Worm (Caenorhabditis elegans) whole organism, L4 larva: ENCODE measurements around the gene scav-2.
A peak's percentile ranks its signal among the peaks of the same experiment; 100 is the strongest.

Source experiments
- F44E2.7 ChIP-seq: fragments of 200-800 bp; sonication (Bioruptor generic); IDR thresholded peaks from 2 replicates; pipeline ENCODE4 v2.1.2; 2022; ENCODE audit warnings: missing genetic modification characterization, missing compliant biosample characterization
- T26A8.4 ChIP-seq: fragments of 200-800 bp; sonication (Bioruptor generic); IDR thresholded peaks from 2 replicates; pipeline ENCODE4 v1.3.6; 2022; ENCODE audit warnings: missing genetic modification characterization, missing compliant biosample characterization
- Y105C5A.15 ChIP-seq: fragments of 200-800 bp; sonication (Bioruptor generic); IDR thresholded peaks from 2 replicates; pipeline ENCODE4 v1.3.6; 2022; ENCODE audit warnings: missing genetic modification characterization, missing compliant biosample characterization
- Y48G9A.11 ChIP-seq: fragments of 200-800 bp; sonication (Bioruptor generic); IDR thresholded peaks from 2 replicates; pipeline ENCODE4 v1.3.6; 2022; ENCODE audit warnings: missing genetic modification reagents, missing genetic modification characterization, missing compliant biosample characterization
- aha-1 ChIP-seq: fragments of 150-350 bp; peaks from one replicate; lab custom pipeline; 2014; ENCODE audit warnings: missing biosample characterization, missing genetic modification characterization
- arid-1 ChIP-seq: fragments of 200-800 bp; sonication (Bioruptor generic); conservative IDR thresholded peaks from 2 replicates; pipeline ENCODE4 v1.3.6; 2022; ENCODE audit warnings: missing genetic modification reagents, missing genetic modification characterization, missing compliant biosample characterization
- ceh-44 ChIP-seq: fragments of 200-800 bp; sonication (Bioruptor generic); IDR thresholded peaks from 2 replicates; pipeline ENCODE4 v1.3.6; 2022; ENCODE audit warnings: missing genetic modification reagents, missing genetic modification characterization, missing compliant biosample characterization
- ceh-82 ChIP-seq: sonication (generic microtip); optimal IDR thresholded peaks from 2 replicates; lab custom pipeline; 2017; ENCODE audit warnings: missing biosample characterization, missing genetic modification characterization
- cey-2 ChIP-seq: sonication (generic microtip); optimal IDR thresholded peaks from 3 replicates; lab custom pipeline; 2017; ENCODE audit warnings: missing genetic modification characterization, mild to moderate bottlenecking, missing compliant biosample characterization, antibody characterized with exemption, borderline replicate concordance; ENCODE audit not compliant: insufficient read depth
- daf-12 ChIP-seq: fragments of 150-350 bp; optimal IDR thresholded peaks from 2 replicates; lab custom pipeline; 2014; ENCODE audit warnings: missing biosample characterization, missing genetic modification reagents, missing genetic modification characterization
- daf-16 ChIP-seq, 3 experiments: sonication (generic microtip); optimal IDR thresholded peaks; 2 replicates each; lab custom pipeline; 2016 to 2017; ENCODE audit warnings: missing genetic modification characterization in 3 of 3, missing genetic modification reagents in 3 of 3, mild to moderate bottlenecking in 2 of 3, missing compliant biosample characterization in 2 of 3, missing biosample characterization in 1 of 3, moderate library complexity in 1 of 3
- daf-19 ChIP-seq: fragments of 200-800 bp; sonication (Bioruptor generic); conservative IDR thresholded peaks from 2 replicates; pipeline ENCODE4 v1.3.6; 2022; ENCODE audit warnings: missing genetic modification characterization, missing compliant biosample characterization
- dmd-6 ChIP-seq: fragments of 200-800 bp; sonication (Bioruptor generic); IDR thresholded peaks from 2 replicates; pipeline ENCODE4 v1.3.6; 2022; ENCODE audit warnings: missing genetic modification reagents, missing genetic modification characterization, missing compliant biosample characterization
- dmd-9 ChIP-seq: fragments of 200-800 bp; sonication (Bioruptor generic); IDR thresholded peaks from 2 replicates; pipeline ENCODE4 v1.3.6; 2022; ENCODE audit warnings: missing genetic modification reagents, missing genetic modification characterization, missing compliant biosample characterization
- dve-1 ChIP-seq: sonication (generic microtip); optimal IDR thresholded peaks from 2 replicates; lab custom pipeline; 2017; ENCODE audit warnings: antibody characterized with exemption, mild to moderate bottlenecking, missing genetic modification characterization, missing compliant biosample characterization; ENCODE audit not compliant: insufficient read depth
- fkh-10 ChIP-seq: fragments of 150-350 bp; optimal IDR thresholded peaks from 2 replicates; lab custom pipeline; 2014; ENCODE audit warnings: missing biosample characterization, missing genetic modification reagents, missing genetic modification characterization
- gei-8 ChIP-seq: fragments of 200-800 bp; sonication (Bioruptor generic); optimal IDR thresholded peaks from 2 replicates; lab custom pipeline; 2018; ENCODE audit warnings: mild to moderate bottlenecking, missing genetic modification characterization, missing compliant biosample characterization
- hif-1 ChIP-seq, 2 experiments: sonication (generic microtip); optimal IDR thresholded peaks; 2 replicates each; lab custom pipeline; 2016 to 2017; ENCODE audit warnings: missing compliant biosample characterization in 2 of 2, missing genetic modification characterization in 2 of 2, missing genetic modification reagents in 2 of 2, missing genotype in 2 of 2, mild to moderate bottlenecking in 1 of 2
- hlh-11 ChIP-seq: fragments of 200-800 bp; sonication (Bioruptor generic); optimal IDR thresholded peaks from 2 replicates; lab custom pipeline; 2018; ENCODE audit warnings: mild to moderate bottlenecking, missing genetic modification characterization, missing compliant biosample characterization
- hlh-30 ChIP-seq: sonication (generic microtip); optimal IDR thresholded peaks from 2 replicates; lab custom pipeline; 2017; ENCODE audit warnings: antibody characterized with exemption, mild to moderate bottlenecking, missing genetic modification characterization, missing compliant biosample characterization; ENCODE audit not compliant: insufficient read depth
- lin-15B ChIP-seq: fragments of 150-350 bp; sonication (generic microtip); optimal IDR thresholded peaks from 3 replicates; lab custom pipeline; 2014; ENCODE audit warnings: missing biosample characterization, missing genetic modification characterization
- lin-38 ChIP-seq: fragments of 200-800 bp; sonication (Bioruptor generic); IDR thresholded peaks from 2 replicates; pipeline ENCODE4 v1.3.6; 2022; ENCODE audit warnings: missing genetic modification reagents, missing genetic modification characterization, missing compliant biosample characterization
- lsy-2 ChIP-seq, 2 experiments: fragments of 150-350 bp in 1 of 2; sonication (generic microtip) in 1 of 2; optimal IDR thresholded peaks; 2 replicates each; lab custom pipeline; 2014 to 2017; ENCODE audit warnings: missing biosample characterization in 2 of 2, missing genetic modification characterization in 2 of 2
- madf-9 ChIP-seq: fragments of 200-800 bp; sonication (Bioruptor generic); conservative IDR thresholded peaks from 2 replicates; pipeline ENCODE4 v1.3.6; 2022; ENCODE audit warnings: missing genetic modification reagents, missing genetic modification characterization, missing compliant biosample characterization
- mdt-29 ChIP-seq: fragments of 200-800 bp; sonication (Bioruptor generic); IDR thresholded peaks from 2 replicates; pipeline ENCODE4 v1.3.6; 2022; ENCODE audit warnings: missing genetic modification reagents, missing genetic modification characterization, missing compliant biosample characterization
- mep-1 ChIP-seq: fragments of 150-350 bp; sonication (generic microtip); optimal IDR thresholded peaks from 3 replicates; lab custom pipeline; 2014; ENCODE audit warnings: missing biosample characterization, missing genetic modification characterization
- mes-2 ChIP-seq: sonication (generic microtip); optimal IDR thresholded peaks from 2 replicates; lab custom pipeline; 2016; ENCODE audit warnings: missing genotype, mild to moderate bottlenecking, missing genetic modification characterization, missing compliant biosample characterization; ENCODE audit not compliant: poor library complexity, severe bottlenecking
- nhr-11 ChIP-seq: fragments of 150-350 bp; optimal IDR thresholded peaks from 2 replicates; lab custom pipeline; 2014; ENCODE audit warnings: missing biosample characterization, missing genetic modification characterization
- nhr-28 ChIP-seq: fragments of 150-350 bp; optimal IDR thresholded peaks from 2 replicates; lab custom pipeline; 2014; ENCODE audit warnings: missing biosample characterization, missing genetic modification characterization
- nhr-48 ChIP-seq: sonication (generic microtip); optimal IDR thresholded peaks from 2 replicates; lab custom pipeline; 2016; ENCODE audit warnings: mild to moderate bottlenecking, missing genetic modification characterization, missing compliant biosample characterization
- php-3 ChIP-seq: fragments of 200-800 bp; sonication (Bioruptor generic); IDR thresholded peaks from 2 replicates; pipeline ENCODE4 v1.3.6; 2022; ENCODE audit warnings: missing genetic modification reagents, missing genetic modification characterization, missing compliant biosample characterization
- pqm-1 ChIP-seq: sonication (generic microtip); optimal IDR thresholded peaks from 2 replicates; lab custom pipeline; 2017; ENCODE audit warnings: missing biosample characterization, missing genetic modification characterization
- rbr-2 ChIP-seq: sonication (generic microtip); optimal IDR thresholded peaks from 2 replicates; lab custom pipeline; 2016; ENCODE audit warnings: missing genotype, missing genetic modification characterization, missing compliant biosample characterization
- saeg-2 ChIP-seq: fragments of 200-800 bp; sonication (Bioruptor generic); IDR thresholded peaks from 2 replicates; pipeline ENCODE4 v1.3.6; 2022; ENCODE audit warnings: missing genetic modification reagents, missing genetic modification characterization, missing compliant biosample characterization
- sdz-12 ChIP-seq: fragments of 200-800 bp; sonication (Bioruptor generic); optimal IDR thresholded peaks from 2 replicates; lab custom pipeline; 2018; ENCODE audit warnings: mild to moderate bottlenecking, missing genetic modification characterization, missing compliant biosample characterization
- set-16 ChIP-seq: fragments of 200-800 bp; sonication (Bioruptor generic); IDR thresholded peaks from 2 replicates; pipeline ENCODE4 v1.3.6; 2022; ENCODE audit warnings: missing genetic modification reagents, missing genetic modification characterization, missing compliant biosample characterization
- snpc-1.2 ChIP-seq: fragments of 200-800 bp; sonication (Bioruptor generic); IDR thresholded peaks from 2 replicates; pipeline ENCODE4 v1.3.6; 2022; ENCODE audit warnings: missing genetic modification reagents, missing genetic modification characterization, missing compliant biosample characterization
- snpc-4 ChIP-seq: fragments of 150-350 bp; optimal IDR thresholded peaks from 2 replicates; lab custom pipeline; 2014; ENCODE audit warnings: missing biosample characterization, missing genetic modification characterization
- tra-1 ChIP-seq: fragments of 200-800 bp; sonication (Bioruptor generic); IDR thresholded peaks from 2 replicates; pipeline ENCODE4 v1.3.6; 2022; ENCODE audit warnings: missing genetic modification reagents, missing genetic modification characterization, missing compliant biosample characterization
- ztf-7 ChIP-seq: fragments of 150-350 bp; optimal IDR thresholded peaks from 2 replicates; lab custom pipeline; 2014; ENCODE audit warnings: missing biosample characterization, missing genetic modification characterization

scav-2 gene

DNA sequence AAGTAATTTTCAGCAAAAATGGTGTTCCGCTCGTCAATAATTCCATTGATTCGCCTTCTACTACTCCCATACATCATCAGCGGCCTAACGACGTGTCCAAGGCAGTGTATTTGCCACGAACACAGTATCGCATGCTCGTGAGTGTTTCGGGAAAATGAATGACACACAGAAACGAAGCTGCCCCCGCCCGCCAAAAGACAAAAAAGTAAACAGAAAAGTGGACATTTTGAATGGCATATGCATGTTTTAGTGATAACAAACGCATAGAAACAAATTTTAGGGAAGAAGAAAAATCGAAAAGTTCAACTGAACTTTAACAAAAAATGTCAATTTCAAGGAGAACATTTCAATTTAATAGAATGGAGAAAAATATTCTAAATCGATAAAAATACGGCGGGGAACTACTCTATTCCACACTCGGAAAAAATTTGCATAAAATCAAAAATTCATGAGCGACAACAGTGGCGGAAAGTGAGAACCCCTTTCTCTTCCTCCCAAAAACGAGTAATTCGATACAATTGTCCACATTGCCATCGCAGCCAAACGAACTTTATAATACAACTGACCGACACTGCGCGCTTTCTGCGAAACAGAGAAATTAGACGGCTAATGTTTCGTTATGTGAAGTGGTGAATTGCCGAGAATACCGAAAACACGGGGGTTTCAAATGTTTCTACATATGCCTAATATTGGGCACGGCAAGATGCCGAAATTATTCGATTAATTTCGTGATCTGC lies 26.5 kb downstream of the scav-2 start:
- TF ChIP-seq mdt-29 (GFP tag; lab: Robert Waterston, UW), result no peak
- no peak for TF ChIP-seq snpc-1.2 (GFP tag; lab: Robert Waterston, UW)
- no peak for TF ChIP-seq set-16 (GFP tag; lab: Robert Waterston, UW)
- no peak for TF ChIP-seq ceh-44
- no peak for TF ChIP-seq daf-16 (GFP tag; optimal IDR thresholded peaks at IDR 0.05; lab: Kevin White, UChicago)
- peak; percentile 87 for TF ChIP-seq daf-16 (tag; optimal IDR thresholded peaks at IDR 0.05; lab: Kevin White, UChicago)
- peak; percentile 92 for TF ChIP-seq aha-1 (tag; lab: Kevin White, UChicago)
- TF ChIP-seq hlh-11 (tag; lab: Kevin White, UChicago), result peak; percentile 48
- TF ChIP-seq snpc-4 (tag; lab: Kevin White, UChicago), result no peak
- TF ChIP-seq mep-1 (tag; lab: Kevin White, UChicago), result no peak
- TF ChIP-seq lsy-2 (tag; optimal IDR thresholded peaks at IDR 0.05; lab: Kevin White, UChicago), result no peak
- peak; percentile 36 for TF ChIP-seq nhr-28
- peak; percentile 39 for TF ChIP-seq pqm-1 (tag; lab: Kevin White, UChicago)
- TF ChIP-seq madf-9 (GFP tag; lab: Robert Waterston, UW), result no peak
- TF ChIP-seq lin-38, result peak; percentile 39
- TF ChIP-seq ceh-82 (tag; lab: Kevin White, UChicago), result no peak
- no peak for TF ChIP-seq F44E2.7
- no peak for TF ChIP-seq nhr-11 (tag; lab: Kevin White, UChicago)
- TF ChIP-seq arid-1 (GFP tag; lab: Robert Waterston, UW), result no peak
- TF ChIP-seq tra-1 (GFP tag; lab: Robert Waterston, UW), result 0 out of 2 replicates have a peak, but pooled peaks have one; percentile 50
- no peak for TF ChIP-seq cey-2 (tag; lab: Kevin White, UChicago)
- peak; percentile 87 for TF ChIP-seq dmd-6 (GFP tag; lab: Robert Waterston, UW)
- no peak for TF ChIP-seq sdz-12 (GFP tag; lab: Kevin White, UChicago)
- TF ChIP-seq saeg-2 (GFP tag; lab: Robert Waterston, UW), result no peak
- TF ChIP-seq daf-12, result no peak
- no peak for TF ChIP-seq nhr-48 (tag; lab: Kevin White, UChicago)
- no peak for TF ChIP-seq rbr-2 (tag; lab: Kevin White, UChicago)
- TF ChIP-seq Y48G9A.11 (GFP tag; lab: Robert Waterston, UW), result no peak
- no peak for TF ChIP-seq daf-19 (GFP tag; lab: Robert Waterston, UW)
- TF ChIP-seq php-3 (GFP tag; lab: Robert Waterston, UW), result no peak
- no peak for TF ChIP-seq gei-8 (GFP tag; lab: Kevin White, UChicago)
- TF ChIP-seq fkh-10 (GFP tag; lab: Kevin White, UChicago), result no peak
- peak; percentile 27 for TF ChIP-seq dve-1 (tag; lab: Kevin White, UChicago)
- peak; percentile 30 for TF ChIP-seq hlh-30 (tag; lab: Kevin White, UChicago)
- no peak for TF ChIP-seq dmd-9 (GFP tag; lab: Robert Waterston, UW)
- no peak for TF ChIP-seq hif-1 (tag; optimal IDR thresholded peaks at IDR 0.05; lab: Kevin White, UChicago)
- no peak for TF ChIP-seq mes-2 (tag; lab: Kevin White, UChicago)
- TF ChIP-seq ztf-7 (tag; lab: Kevin White, UChicago), result no peak
- TF ChIP-seq T26A8.4, result no peak
- TF ChIP-seq lin-15B, result no peak
- TF ChIP-seq Y105C5A.15 (GFP tag; lab: Robert Waterston, UW), result no peak
